Worm (Caenorhabditis elegans) whole organism, L2 larva: ENCODE measurements around the gene Y51B9A.6.

Source experiments
- C34F6.9 ChIP-seq: fragments of 150-350 bp; optimal IDR thresholded peaks from 2 replicates; lab custom pipeline; 2014; ENCODE audit warnings: missing biosample characterization, missing genetic modification characterization
- F13H6.1 ChIP-seq: sonication (generic microtip); optimal IDR thresholded peaks from 2 replicates; lab custom pipeline; 2016; ENCODE audit warnings: missing genetic modification characterization, missing compliant biosample characterization
- R02D3.7 ChIP-seq: fragments of 150-350 bp; optimal IDR thresholded peaks from 2 replicates; lab custom pipeline; 2014; ENCODE audit warnings: missing biosample characterization, missing genetic modification characterization
- Y55F3AM.14 ChIP-seq: fragments of 200-800 bp; sonication (Bioruptor generic); optimal IDR thresholded peaks from 2 replicates; lab custom pipeline; 2018; ENCODE audit warnings: mild to moderate bottlenecking, missing genetic modification characterization, missing compliant biosample characterization
- ZK546.5 ChIP-seq: sonication (generic microtip); optimal IDR thresholded peaks from 2 replicates; lab custom pipeline; 2017; ENCODE audit warnings: missing biosample characterization, missing genetic modification characterization
- alr-1 ChIP-seq: fragments of 150-350 bp; optimal IDR thresholded peaks from 2 replicates; lab custom pipeline; 2014; ENCODE audit warnings: missing biosample characterization, missing genetic modification characterization
- aly-2 ChIP-seq: fragments of 150-350 bp; optimal IDR thresholded peaks from 2 replicates; lab custom pipeline; 2014; ENCODE audit warnings: missing biosample characterization, missing genetic modification characterization
- ama-1 ChIP-seq: fragments of 150-350 bp; optimal IDR thresholded peaks from 2 replicates; lab custom pipeline; 2018; ENCODE audit warnings: inconsistent platforms
- blmp-1 ChIP-seq: sonication (generic microtip); optimal IDR thresholded peaks from 2 replicates; lab custom pipeline; 2017; ENCODE audit warnings: missing genetic modification characterization, mild to moderate bottlenecking, missing compliant biosample characterization, antibody characterized with exemption, moderate library complexity; ENCODE audit not compliant: insufficient read depth
- ceh-82 ChIP-seq: fragments of 150-350 bp; optimal IDR thresholded peaks from 2 replicates; lab custom pipeline; 2014; ENCODE audit warnings: missing biosample characterization, missing genetic modification characterization
- crh-2 ChIP-seq: sonication (generic microtip); optimal IDR thresholded peaks from 2 replicates; lab custom pipeline; 2017; ENCODE audit warnings: missing biosample characterization, missing genetic modification characterization
- dmd-4 ChIP-seq: sonication (generic microtip); optimal IDR thresholded peaks from 2 replicates; lab custom pipeline; 2017; ENCODE audit warnings: missing biosample characterization, missing genetic modification characterization
- egl-27 ChIP-seq: sonication (generic microtip); optimal IDR thresholded peaks from 3 replicates; lab custom pipeline; 2017; ENCODE audit warnings: missing biosample characterization, missing genetic modification reagents, missing genetic modification characterization
- elt-1 ChIP-seq: fragments of 150-350 bp; optimal IDR thresholded peaks from 2 replicates; lab custom pipeline; 2014; ENCODE audit warnings: missing biosample characterization, missing genetic modification characterization
- elt-3 ChIP-seq: sonication (generic microtip); optimal IDR thresholded peaks from 2 replicates; lab custom pipeline; 2017; ENCODE audit warnings: missing biosample characterization, missing genetic modification characterization
- fos-1 ChIP-seq: fragments of 150-350 bp; optimal IDR thresholded peaks from 2 replicates; lab custom pipeline; 2014; ENCODE audit warnings: missing biosample characterization, missing genetic modification characterization
- gmeb-1 ChIP-seq: fragments of 150-350 bp; optimal IDR thresholded peaks from 2 replicates; lab custom pipeline; 2014; ENCODE audit warnings: missing biosample characterization, missing genetic modification characterization
- lin-11 ChIP-seq: fragments of 150-350 bp; sonication (generic microtip); optimal IDR thresholded peaks from 2 replicates; lab custom pipeline; 2014; ENCODE audit warnings: missing biosample characterization, missing genetic modification characterization, inconsistent platforms, mixed read lengths
- lin-13 ChIP-seq: fragments of 150-350 bp; optimal IDR thresholded peaks from 2 replicates; lab custom pipeline; 2014; ENCODE audit warnings: missing biosample characterization, missing genetic modification reagents, missing genetic modification characterization
- lin-39 ChIP-seq: fragments of 150-350 bp; optimal IDR thresholded peaks from 2 replicates; lab custom pipeline; 2014; ENCODE audit warnings: missing biosample characterization, missing genetic modification reagents, missing genetic modification characterization
- lsy-2 ChIP-seq, 2 experiments: fragments of 150-350 bp in 1 of 2; sonication (generic microtip) in 1 of 2; optimal IDR thresholded peaks; 2 replicates each; lab custom pipeline; 2014 to 2017; ENCODE audit warnings: missing biosample characterization in 2 of 2, missing genetic modification characterization in 2 of 2
- mab-5 ChIP-seq: fragments of 150-350 bp; optimal IDR thresholded peaks from 2 replicates; lab custom pipeline; 2014; ENCODE audit warnings: missing biosample characterization, missing genetic modification characterization
- mbf-1 ChIP-seq: sonication (generic microtip); optimal IDR thresholded peaks from 2 replicates; lab custom pipeline; 2017; ENCODE audit warnings: missing biosample characterization, missing genetic modification characterization
- mdl-1 ChIP-seq, 2 experiments: fragments of 150-350 bp in 1 of 2; sonication (generic microtip) in 1 of 2; optimal IDR thresholded peaks; 2 replicates each; lab custom pipeline; 2017; ENCODE audit warnings: missing biosample characterization in 2 of 2, missing genetic modification characterization in 2 of 2
- nhr-10 ChIP-seq: sonication (generic microtip); optimal IDR thresholded peaks from 2 replicates; lab custom pipeline; 2017; ENCODE audit warnings: missing biosample characterization, missing genetic modification characterization
- nhr-129 ChIP-seq: fragments of 150-350 bp; optimal IDR thresholded peaks from 2 replicates; lab custom pipeline; 2014; ENCODE audit warnings: missing biosample characterization, missing genetic modification characterization
- nhr-21 ChIP-seq: fragments of 150-350 bp; optimal IDR thresholded peaks from 2 replicates; lab custom pipeline; 2014; ENCODE audit warnings: missing biosample characterization, missing genetic modification characterization
- nhr-23 ChIP-seq: fragments of 150-350 bp; optimal IDR thresholded peaks from 2 replicates; lab custom pipeline; 2014; ENCODE audit warnings: missing biosample characterization, missing genetic modification reagents, missing genetic modification characterization
- nhr-237 ChIP-seq: fragments of 150-350 bp; optimal IDR thresholded peaks from 2 replicates; lab custom pipeline; 2014; ENCODE audit warnings: missing biosample characterization, missing genetic modification characterization
- nhr-25 ChIP-seq: fragments of 150-350 bp; sonication (generic microtip); optimal IDR thresholded peaks from 3 replicates; lab custom pipeline; 2014; ENCODE audit warnings: missing biosample characterization, missing genetic modification characterization
- nhr-6 ChIP-seq: fragments of 150-350 bp; optimal IDR thresholded peaks from 2 replicates; lab custom pipeline; 2014; ENCODE audit warnings: missing biosample characterization, missing genetic modification characterization
- sem-4 ChIP-seq: fragments of 150-350 bp; optimal IDR thresholded peaks from 2 replicates; lab custom pipeline; 2014; ENCODE audit warnings: missing biosample characterization, missing genetic modification reagents, missing genetic modification characterization
- skn-1 ChIP-seq: sonication (generic microtip); optimal IDR thresholded peaks from 2 replicates; lab custom pipeline; 2017; ENCODE audit warnings: missing biosample characterization, missing genetic modification characterization
- sma-3 ChIP-seq: sonication (generic microtip); optimal IDR thresholded peaks from 2 replicates; lab custom pipeline; 2016; ENCODE audit warnings: missing genetic modification reagents, missing genetic modification characterization, missing compliant biosample characterization
- sma-9 ChIP-seq, 2 experiments: fragments of 150-350 bp in 1 of 2; sonication (generic microtip) in 1 of 2; optimal IDR thresholded peaks; 2 replicates each; lab custom pipeline; 2014 to 2016; ENCODE audit warnings: missing genetic modification characterization in 2 of 2, mild to moderate bottlenecking in 1 of 2, missing biosample characterization in 1 of 2, missing compliant biosample characterization in 1 of 2, missing genetic modification reagents in 1 of 2, moderate library complexity in 1 of 2
- unc-39 ChIP-seq: fragments of 150-350 bp; optimal IDR thresholded peaks from 2 replicates; lab custom pipeline; 2014; ENCODE audit warnings: missing biosample characterization, missing genetic modification characterization
- zag-1 ChIP-seq: fragments of 150-350 bp; optimal IDR thresholded peaks from 2 replicates; lab custom pipeline; 2014; ENCODE audit warnings: missing biosample characterization, missing genetic modification characterization
- ztf-1 ChIP-seq: fragments of 200-800 bp; sonication (Bioruptor generic); conservative IDR thresholded peaks from 2 replicates; pipeline ENCODE4 v1.3.6; 2022; ENCODE audit warnings: missing genetic modification characterization, missing compliant biosample characterization

Y51B9A.6 gene

ce11 chrII:9374807-9375206, 28.2 kb downstream of the Y51B9A.6 start, which contains the start of gene C06C3.12:
Gene C06C3.12, plus strand, starts transcription at chrII:9375107.
- TF ChIP-seq nhr-23 (tag; lab: Kevin White, UChicago), result no peak
- peak; percentile 24 for TF ChIP-seq fos-1 (tag; lab: Kevin White, UChicago)
- TF ChIP-seq nhr-25 (tag; lab: Kevin White, UChicago), result no peak
- no peak for TF ChIP-seq lin-39
- no peak for TF ChIP-seq nhr-21

- TF ChIP-seq unc-39 (tag; lab: Kevin White, UChicago) (no peak), nhr-6 (tag; lab: Kevin White, UChicago) (no peak), egl-27 (no peak), ztf-1 (GFP tag; lab: Robert Waterston, UW) (no peak), elt-3 (tag; lab: Kevin White, UChicago) (no peak), alr-1 (tag; lab: Kevin White, UChicago) (no peak), nhr-25 (tag; lab: Kevin White, UChicago) (no peak), lin-11 (no peak), gmeb-1 (tag; lab: Kevin White, UChicago) (no peak), lin-39 (no peak), mab-5 (tag; lab: Kevin White, UChicago) (no peak), fos-1 (tag; lab: Kevin White, UChicago) (no peak), ZK546.5 (no peak), F13H6.1 (tag; lab: Kevin White, UChicago) (no peak), Y55F3AM.14 (GFP tag; lab: Kevin White, UChicago) (no peak), mdl-1 (tag; optimal IDR thresholded peaks at IDR 0.05; lab: Kevin White, UChicago) (no peak), mbf-1 (tag; lab: Kevin White, UChicago) (no peak), lsy-2 (tag; optimal IDR thresholded peaks at IDR 0.05; lab: Kevin White, UChicago) (no peak), C34F6.9 (tag; lab: Kevin White, UChicago) (no peak), lin-13 (GFP tag; lab: Kevin White, UChicago) (no peak)
Observed at ce11 chrII:9372991-9373390, 30.0 kb downstream of the Y51B9A.6 start, which contains the start of gene C06C3.4. Gene C06C3.4, plus strand, starts transcription at chrII:9373291.

- no peak for TF ChIP-seq nhr-237 (tag; lab: Kevin White, UChicago)
- TF ChIP-seq sma-3 (GFP tag; lab: Kevin White, UChicago), result no peak
- no peak for TF ChIP-seq nhr-23 (tag; lab: Kevin White, UChicago)
- TF ChIP-seq ama-1, result no peak
- no peak for TF ChIP-seq nhr-21
- no peak for TF ChIP-seq zag-1 (tag; lab: Kevin White, UChicago)
- no peak for TF ChIP-seq skn-1 (tag; lab: Kevin White, UChicago)
- TF ChIP-seq lin-11, result no peak
Observed at ce11 chrII:9372393-9372792, 30.6 kb downstream of the Y51B9A.6 start, which contains the start of gene C06C3.3. Gene C06C3.3, minus strand, starts transcription at chrII:9372493.

- TF ChIP-seq ceh-82, result no peak
- no peak for TF ChIP-seq R02D3.7 (tag; lab: Kevin White, UChicago)
- TF ChIP-seq zag-1 (tag; lab: Kevin White, UChicago), result no peak
- TF ChIP-seq elt-1 (tag; lab: Kevin White, UChicago), result no peak
- TF ChIP-seq sem-4 (tag; lab: Kevin White, UChicago), result no peak
- no peak for TF ChIP-seq alr-1 (tag; lab: Kevin White, UChicago)
- TF ChIP-seq egl-27, result no peak
- no peak for TF ChIP-seq nhr-129 (tag; lab: Kevin White, UChicago)
- no peak for TF ChIP-seq crh-2 (tag; lab: Kevin White, UChicago)
- TF ChIP-seq dmd-4 (tag; lab: Kevin White, UChicago), result no peak
- TF ChIP-seq sma-3 (GFP tag; lab: Kevin White, UChicago), result no peak
- no peak for TF ChIP-seq elt-3 (tag; lab: Kevin White, UChicago)
- no peak for TF ChIP-seq F13H6.1 (tag; lab: Kevin White, UChicago)
- no peak for TF ChIP-seq blmp-1 (tag; lab: Kevin White, UChicago)
- no peak for TF ChIP-seq aly-2
- TF ChIP-seq lin-39, result no peak
- TF ChIP-seq nhr-10 (tag; lab: Kevin White, UChicago), result no peak
- TF ChIP-seq lsy-2 (tag; optimal IDR thresholded peaks at IDR 0.05; lab: Kevin White, UChicago), result no peak
- no peak for TF ChIP-seq sma-9 (GFP tag; optimal IDR thresholded peaks at IDR 0.05; lab: Kevin White, UChicago)
- no peak for TF ChIP-seq sma-9 (tag; optimal IDR thresholded peaks at IDR 0.05; lab: Kevin White, UChicago)
Observed at ce11 chrII:9369394-9369793, 33.6 kb downstream of the Y51B9A.6 start.
